Fruit fly (Drosophila melanogaster) whole organism, wandering third instar larva: ENCODE data around the gene Rox8.
A peak's percentile ranks its signal among the peaks of the same experiment; 100 is the strongest.

Experiments
- Abd-B ChIP-seq: fragments of >200 bp; optimal IDR thresholded peaks from 2 replicates; lab custom pipeline; 2017; ENCODE audit warnings: missing biosample characterization, missing genetic modification characterization
- Dif ChIP-seq: fragments of 200-275, 200-300 bp; sonication (Bioruptor generic); optimal IDR thresholded peaks from 2 replicates; lab custom pipeline; 2018; ENCODE audit warnings: missing biosample characterization, missing genetic modification characterization; ENCODE audit not compliant: partially characterized antibody
- GATAd ChIP-seq: sonication (Bioruptor generic); optimal IDR thresholded peaks from 2 replicates; lab custom pipeline; 2016; ENCODE audit warnings: missing biosample characterization, missing genetic modification characterization
- Sp1 ChIP-seq: fragments of 200-800 bp; sonication (Bioruptor generic); optimal IDR thresholded peaks from 3 replicates; lab custom pipeline; 2019; ENCODE audit warnings: missing biosample characterization, mild to moderate bottlenecking, missing genetic modification characterization, moderate library complexity
- br ChIP-seq: fragments of 200-800 bp; sonication (Bioruptor generic); optimal IDR thresholded peaks from 2 replicates; lab custom pipeline; 2016; ENCODE audit warnings: missing biosample characterization, missing genetic modification characterization
- dl ChIP-seq, 2 experiments: fragments of 175-275, 200-275 bp in 1 of 2; fragments of 200-275 bp in 1 of 2; sonication (Bioruptor generic); optimal IDR thresholded peaks; lab custom pipeline; 2018; ENCODE audit warnings: mild to moderate bottlenecking in 2 of 2, missing biosample characterization in 2 of 2, missing genetic modification characterization in 2 of 2, moderate library complexity in 2 of 2; ENCODE audit not compliant: partially characterized antibody in 2 of 2, insufficient read depth in 1 of 2
- fru ChIP-seq: fragments of 200-800 bp; sonication (Bioruptor generic); optimal IDR thresholded peaks from 3 replicates; lab custom pipeline; 2016; ENCODE audit warnings: missing biosample characterization, mild to moderate bottlenecking, missing genetic modification characterization
- h ChIP-seq: fragments of 200-800 bp; sonication (Bioruptor generic); optimal IDR thresholded peaks from 3 replicates; lab custom pipeline; 2016; ENCODE audit warnings: missing biosample characterization, mild to moderate bottlenecking, missing genetic modification characterization
- pan ChIP-seq: fragments of >200 bp; optimal IDR thresholded peaks from 2 replicates; lab custom pipeline; 2017
- psq ChIP-seq: fragments of 200-800 bp; sonication (Bioruptor generic); optimal IDR thresholded peaks from 3 replicates; lab custom pipeline; 2017; ENCODE audit warnings: missing biosample characterization, mild to moderate bottlenecking, missing genetic modification characterization, moderate library complexity
- sv ChIP-seq: fragments of 200-800 bp; sonication (Bioruptor generic); optimal IDR thresholded peaks from 3 replicates; lab custom pipeline; 2016; ENCODE audit warnings: missing biosample characterization, missing genetic modification characterization
- usp ChIP-seq: fragments of >200 bp; optimal IDR thresholded peaks from 2 replicates; lab custom pipeline; 2017; ENCODE audit warnings: missing biosample characterization, missing genetic modification characterization

DNA sequence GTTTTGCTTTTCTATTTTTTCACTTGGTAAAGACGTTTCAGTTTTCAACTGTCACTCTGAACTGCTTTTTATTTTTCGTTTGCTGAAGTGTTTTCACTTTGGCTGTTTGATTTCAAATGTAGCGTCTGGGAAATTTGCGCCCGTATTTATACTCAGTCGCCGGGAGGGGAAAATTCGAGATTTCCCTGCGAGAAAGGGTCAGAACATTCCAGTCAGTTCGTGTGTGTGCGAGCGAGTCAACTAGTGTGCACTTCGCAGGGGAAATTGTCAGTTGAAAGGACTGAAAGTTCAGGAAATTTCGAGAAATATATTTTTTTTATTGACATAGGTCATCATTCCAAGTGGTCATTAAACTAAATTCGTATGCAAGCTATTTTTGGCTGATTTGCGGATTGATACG, 9.1 kb upstream of the Rox8 start, which contains the start of gene Hsp68:
- TF ChIP-seq Sp1 (GFP tag; lab: Kevin White, UChicago) (peak; percentile 24), fru (no peak), usp (GFP tag; lab: Kevin White, UChicago) (no peak), h (GFP tag; lab: Kevin White, UChicago) (no peak), Dif (GFP tag; lab: Kevin White, UChicago) (no peak), dl (GFP tag; optimal IDR thresholded peaks at IDR 0.05; lab: Kevin White, UChicago; ENCODE audit: insufficient read depth in 1 of 2, partially characterized antibody in 2 of 2) (no peak), pan (lab: Kevin White, UChicago) (no peak), psq (GFP tag; lab: Kevin White, UChicago) (no peak), br (GFP tag; lab: Kevin White, UChicago) (no peak), GATAd (GFP tag; lab: Kevin White, UChicago) (no peak), sv (GFP tag; lab: Kevin White, UChicago) (no peak), Abd-B (GFP tag; lab: Kevin White, UChicago) (no peak)
